Worm (Caenorhabditis elegans) whole organism, late embryonic: Measurements from ENCODE around the gene C12D12.1.
A peak's percentile ranks its signal among the peaks of the same experiment; 100 is the strongest.

ENCODE experiments used
- K09A11.1 ChIP-seq: sonication (generic microtip); optimal IDR thresholded peaks from 2 replicates; lab custom pipeline; 2017; ENCODE audit warnings: antibody characterized with exemption, mild to moderate bottlenecking, missing genetic modification characterization, missing compliant biosample characterization; ENCODE audit not compliant: insufficient read depth
- ama-1 ChIP-seq: fragments of 150-350 bp; optimal IDR thresholded peaks from 2 replicates; lab custom pipeline; 2014
- ceh-18 ChIP-seq: sonication (generic microtip); optimal IDR thresholded peaks from 2 replicates; lab custom pipeline; 2016; ENCODE audit warnings: missing genetic modification characterization, missing compliant biosample characterization
- ceh-19 ChIP-seq: fragments of 200-800 bp; sonication (Bioruptor generic); optimal IDR thresholded peaks from 2 replicates; lab custom pipeline; 2018; ENCODE audit warnings: mild to moderate bottlenecking, missing genetic modification characterization, missing compliant biosample characterization
- ceh-2 ChIP-seq: sonication (generic microtip); optimal IDR thresholded peaks from 2 replicates; lab custom pipeline; 2016; ENCODE audit warnings: missing genotype, missing genetic modification characterization, missing compliant biosample characterization
- ceh-24 ChIP-seq: sonication (generic microtip); optimal IDR thresholded peaks from 2 replicates; lab custom pipeline; 2016; ENCODE audit warnings: mild to moderate bottlenecking, missing genetic modification characterization, missing compliant biosample characterization
- ceh-31 ChIP-seq: sonication (generic microtip); optimal IDR thresholded peaks from 2 replicates; lab custom pipeline; 2016; ENCODE audit warnings: missing genetic modification characterization, missing compliant biosample characterization
- ceh-34 ChIP-seq: sonication (generic microtip); optimal IDR thresholded peaks from 2 replicates; lab custom pipeline; 2016; ENCODE audit warnings: mild to moderate bottlenecking, missing genetic modification characterization, missing compliant biosample characterization
- ceh-48 ChIP-seq: sonication (generic microtip); optimal IDR thresholded peaks from 2 replicates; lab custom pipeline; 2016; ENCODE audit warnings: missing genetic modification characterization, inconsistent platforms, missing compliant biosample characterization
- ceh-9 ChIP-seq: sonication (generic microtip); optimal IDR thresholded peaks from 2 replicates; lab custom pipeline; 2016; ENCODE audit warnings: mild to moderate bottlenecking, missing genetic modification characterization, inconsistent platforms, missing compliant biosample characterization
- che-1 ChIP-seq: sonication (generic microtip); optimal IDR thresholded peaks from 2 replicates; lab custom pipeline; 2016; ENCODE audit warnings: mild to moderate bottlenecking, missing genetic modification characterization, missing compliant biosample characterization
- dmd-4 ChIP-seq: sonication (generic microtip); optimal IDR thresholded peaks from 2 replicates; lab custom pipeline; 2016; ENCODE audit warnings: borderline replicate concordance, missing genetic modification characterization, missing compliant biosample characterization
- elt-2 ChIP-seq: sonication (generic microtip); optimal IDR thresholded peaks from 2 replicates; lab custom pipeline; 2016; ENCODE audit warnings: missing genetic modification reagents, missing genetic modification characterization, missing compliant biosample characterization
- elt-4 ChIP-seq: sonication (generic microtip); optimal IDR thresholded peaks from 2 replicates; lab custom pipeline; 2016; ENCODE audit warnings: missing genetic modification characterization, missing compliant biosample characterization
- eyg-1 ChIP-seq: sonication (generic microtip); optimal IDR thresholded peaks from 2 replicates; lab custom pipeline; 2016; ENCODE audit warnings: missing genotype, missing genetic modification characterization, missing compliant biosample characterization
- gmeb-2 ChIP-seq: sonication (generic microtip); optimal IDR thresholded peaks from 2 replicates; lab custom pipeline; 2016; ENCODE audit warnings: missing genetic modification characterization, inconsistent platforms, missing compliant biosample characterization
- hlh-15 ChIP-seq: sonication (generic microtip); optimal IDR thresholded peaks from 2 replicates; lab custom pipeline; 2016; ENCODE audit warnings: missing genetic modification characterization, missing compliant biosample characterization
- hlh-6 ChIP-seq: sonication (generic microtip); optimal IDR thresholded peaks from 2 replicates; lab custom pipeline; 2016; ENCODE audit warnings: missing genotype, missing genetic modification characterization, missing compliant biosample characterization
- lin-11 ChIP-seq: fragments of 200-800 bp; sonication (Bioruptor generic); optimal IDR thresholded peaks from 2 replicates; lab custom pipeline; 2018; ENCODE audit warnings: mild to moderate bottlenecking, missing genetic modification characterization, missing compliant biosample characterization
- madf-2 ChIP-seq: sonication (generic microtip); optimal IDR thresholded peaks from 2 replicates; lab custom pipeline; 2017; ENCODE audit warnings: missing genetic modification characterization, missing compliant biosample characterization
- nfya-1 ChIP-seq: sonication (generic microtip); optimal IDR thresholded peaks from 2 replicates; lab custom pipeline; 2017; ENCODE audit warnings: missing genetic modification characterization, mild to moderate bottlenecking, missing compliant biosample characterization, antibody characterized with exemption, moderate library complexity
- pax-1 ChIP-seq: fragments of 150-350 bp; optimal IDR thresholded peaks from 2 replicates; lab custom pipeline; 2014; ENCODE audit warnings: missing biosample characterization, missing genetic modification characterization
- pha-2 ChIP-seq: sonication (generic microtip); optimal IDR thresholded peaks from 2 replicates; lab custom pipeline; 2017; ENCODE audit warnings: mild to moderate bottlenecking, missing genetic modification characterization, missing compliant biosample characterization
- pha-4 ChIP-seq: fragments of 150-350 bp; optimal IDR thresholded peaks from 2 replicates; lab custom pipeline; 2018; ENCODE audit warnings: missing biosample characterization, missing genetic modification reagents, missing genetic modification characterization
- pqm-1 ChIP-seq: sonication (generic microtip); optimal IDR thresholded peaks from 2 replicates; lab custom pipeline; 2016; ENCODE audit warnings: missing genetic modification characterization, missing compliant biosample characterization
- pros-1 ChIP-seq: fragments of 150-350 bp; optimal IDR thresholded peaks from 2 replicates; lab custom pipeline; 2014; ENCODE audit warnings: missing biosample characterization, missing genetic modification reagents, missing genetic modification characterization
- ref-2 ChIP-seq: sonication (generic microtip); optimal IDR thresholded peaks from 2 replicates; lab custom pipeline; 2016; ENCODE audit warnings: missing genetic modification characterization, missing compliant biosample characterization
- rnt-1 ChIP-seq: sonication (generic microtip); optimal IDR thresholded peaks from 2 replicates; lab custom pipeline; 2016; ENCODE audit warnings: missing genetic modification characterization, missing compliant biosample characterization
- sdc-2 ChIP-seq: sonication (generic microtip); optimal IDR thresholded peaks from 2 replicates; lab custom pipeline; 2016; ENCODE audit warnings: missing genotype, missing genetic modification characterization, missing compliant biosample characterization
- sox-2 ChIP-seq: fragments of 200-800 bp; sonication (Bioruptor generic); IDR thresholded peaks from 2 replicates; pipeline ENCODE4 v1.3.6; 2022; ENCODE audit warnings: missing genetic modification reagents, missing genetic modification characterization, missing compliant biosample characterization
- sox-4 ChIP-seq: sonication (generic microtip); optimal IDR thresholded peaks from 2 replicates; lab custom pipeline; 2017; ENCODE audit warnings: mild to moderate bottlenecking, missing genetic modification characterization, inconsistent platforms, missing compliant biosample characterization
- syd-9 ChIP-seq: sonication (generic microtip); optimal IDR thresholded peaks from 2 replicates; lab custom pipeline; 2016; ENCODE audit warnings: mild to moderate bottlenecking, missing genetic modification characterization, moderate library complexity, missing compliant biosample characterization
- tbx-2 ChIP-seq: sonication (generic microtip); optimal IDR thresholded peaks from 2 replicates; lab custom pipeline; 2016; ENCODE audit warnings: missing genetic modification characterization, missing compliant biosample characterization
- unc-3 ChIP-seq, 2 experiments: fragments of 200-800 bp in 1 of 2; sonication (Bioruptor generic) in 1 of 2; sonication (generic microtip) in 1 of 2; conservative IDR thresholded peaks in 1 of 2; optimal IDR thresholded peaks in 1 of 2; 2 replicates each; pipeline versions ENCODE4 v1.3.6 to Lab custom; 2016 to 2022; ENCODE audit warnings: missing compliant biosample characterization in 2 of 2, missing genetic modification characterization in 2 of 2, missing genetic modification reagents in 1 of 2
- unc-42 ChIP-seq: sonication (generic microtip); optimal IDR thresholded peaks from 2 replicates; lab custom pipeline; 2016; ENCODE audit warnings: missing genotype, missing genetic modification characterization, missing compliant biosample characterization
- unc-55 ChIP-seq: sonication (generic microtip); optimal IDR thresholded peaks from 2 replicates; lab custom pipeline; 2017; ENCODE audit warnings: missing biosample characterization, missing genetic modification reagents, missing genetic modification characterization
- unc-86 ChIP-seq: sonication (generic microtip); optimal IDR thresholded peaks from 2 replicates; lab custom pipeline; 2016; ENCODE audit warnings: missing genetic modification characterization, missing compliant biosample characterization
- zip-5 ChIP-seq: sonication (generic microtip); optimal IDR thresholded peaks from 2 replicates; lab custom pipeline; 2016; ENCODE audit warnings: missing genetic modification characterization, missing compliant biosample characterization
- ztf-16 ChIP-seq: sonication (generic microtip); optimal IDR thresholded peaks from 2 replicates; lab custom pipeline; 2017; ENCODE audit warnings: missing genetic modification characterization, missing compliant biosample characterization

Gene C12D12.1

ce11 chrX:3465785-3466184, 33.3 kb upstream of the C12D12.1 start, which contains the start of the genes ZK377.15 and sax-3:
ZK377.15 (minus strand) TSS chrX:3465885.
sax-3 (minus strand) TSS chrX:3465927.
- TF ChIP-seq K09A11.1 (tag; lab: Kevin White, UChicago) = no peak

- TF ChIP-seq eyg-1 (tag; lab: Kevin White, UChicago) (no peak), pha-4 (tag; lab: Kevin White, UChicago) (no peak), ceh-31 (tag; lab: Kevin White, UChicago) (peak; percentile 26), dmd-4 (tag; lab: Kevin White, UChicago) (no peak), lin-11 (tag; lab: Kevin White, UChicago) (no peak), hlh-15 (tag; lab: Kevin White, UChicago) (no peak), ceh-48 (tag; lab: Kevin White, UChicago) (peak; percentile 36), elt-2 (tag; lab: Kevin White, UChicago) (peak; percentile 61), elt-4 (tag; lab: Kevin White, UChicago) (no peak), tbx-2 (peak; percentile 9), sdc-2 (tag; lab: Kevin White, UChicago) (peak; percentile 42), unc-42 (tag; lab: Kevin White, UChicago) (peak; percentile 56), pros-1 (tag; lab: Kevin White, UChicago) (no peak)
- TF ChIP-seq, all 69 proteins: peak for 6
These were observed 31.9 kb upstream of the C12D12.1 start for ce11 chrX:3467004-3467761.

- TF ChIP-seq unc-86 = no peak
- no peak for TF ChIP-seq sox-4 (tag; lab: Kevin White, UChicago)
- no peak for TF ChIP-seq gmeb-2
- TF ChIP-seq ceh-9 = peak; percentile 19
- TF ChIP-seq zip-5 (tag; lab: Kevin White, UChicago) = no peak
These were observed 31.1 kb upstream of the C12D12.1 start for ce11 chrX:3467958-3468357.

ce11 chrX:3469332-3469731, 29.7 kb upstream of the C12D12.1 start:
- TF ChIP-seq unc-42 (tag; lab: Kevin White, UChicago) (peak; percentile 92), pha-2 (tag; lab: Kevin White, UChicago) (no peak), ceh-24 (no peak), zip-5 (tag; lab: Kevin White, UChicago) (no peak), pqm-1 (tag; lab: Kevin White, UChicago) (no peak), ceh-19 (GFP tag; lab: Kevin White, UChicago) (peak; percentile 47), pha-4 (tag; lab: Kevin White, UChicago) (no peak), pax-1 (tag; lab: Kevin White, UChicago) (no peak), madf-2 (tag; lab: Kevin White, UChicago) (no peak), unc-3 (GFP tag; conservative IDR thresholded peaks at IDR 0.05; lab: Robert Waterston, UW) (no peak), unc-3 (tag; optimal IDR thresholded peaks at IDR 0.05; lab: Kevin White, UChicago) (no peak), ama-1 (lab: Kevin White, UChicago) (no peak)

- no peak for TF ChIP-seq pha-4 (tag; lab: Kevin White, UChicago)
- TF ChIP-seq unc-3 (GFP tag; conservative IDR thresholded peaks at IDR 0.05; lab: Robert Waterston, UW) = no peak
- no peak for TF ChIP-seq unc-3 (tag; optimal IDR thresholded peaks at IDR 0.05; lab: Kevin White, UChicago)
These were observed 28.7 kb upstream of the C12D12.1 start for ce11 chrX:3470307-3470706.

- peak; percentile 83 for TF ChIP-seq ref-2 (tag; lab: Kevin White, UChicago)
- TF ChIP-seq sox-2 (GFP tag; lab: Robert Waterston, UW) = peak; percentile 64
- peak; percentile 38 for TF ChIP-seq nfya-1 (tag; lab: Kevin White, UChicago)
- TF ChIP-seq hlh-6 (tag; lab: Kevin White, UChicago) = peak; percentile 31
- peak; percentile 62 for TF ChIP-seq sdc-2 (tag; lab: Kevin White, UChicago)
- TF ChIP-seq eyg-1 (tag; lab: Kevin White, UChicago) = peak; percentile 25
- peak; percentile 6 for TF ChIP-seq pros-1 (tag; lab: Kevin White, UChicago)
- peak; percentile 30 for TF ChIP-seq ceh-18 (tag; lab: Kevin White, UChicago)
- no peak for TF ChIP-seq ceh-24
- no peak for TF ChIP-seq ceh-9
- TF ChIP-seq tbx-2 = peak; percentile 71
- TF ChIP-seq elt-2 (tag; lab: Kevin White, UChicago) = peak; percentile 64
- no peak for TF ChIP-seq ztf-16
- peak; percentile 48 for TF ChIP-seq pha-2 (tag; lab: Kevin White, UChicago)
- TF ChIP-seq ceh-2 = peak; percentile 26
- peak; percentile 69 for TF ChIP-seq syd-9 (tag; lab: Kevin White, UChicago)
- peak; percentile 45 for TF ChIP-seq che-1 (tag; lab: Kevin White, UChicago)
- peak; percentile 28 for TF ChIP-seq rnt-1 (tag; lab: Kevin White, UChicago)
- no peak for TF ChIP-seq unc-3 (GFP tag; conservative IDR thresholded peaks at IDR 0.05; lab: Robert Waterston, UW)
- TF ChIP-seq unc-3 (tag; optimal IDR thresholded peaks at IDR 0.05; lab: Kevin White, UChicago) = no peak
- TF ChIP-seq unc-55 = peak; percentile 65
- peak; percentile 48 for TF ChIP-seq ceh-34 (tag; lab: Kevin White, UChicago)
These were observed 26.8 kb upstream of the C12D12.1 start for ce11 chrX:3472226-3472625.
